Worm (Caenorhabditis elegans) whole organism, L4 larva: ENCODE measurements around the gene F44F4.15.

Experiments
- D1046.2 ChIP-seq: fragments of 200-800 bp; sonication (Bioruptor generic); IDR thresholded peaks from 2 replicates; pipeline ENCODE4 v1.3.6; 2022; ENCODE audit warnings: missing genetic modification characterization, missing compliant biosample characterization
- F10B5.3 ChIP-seq: sonication (generic microtip); optimal IDR thresholded peaks from 2 replicates; lab custom pipeline; 2016; ENCODE audit warnings: mild to moderate bottlenecking, missing genetic modification characterization, missing compliant biosample characterization
- F44E2.7 ChIP-seq: fragments of 200-800 bp; sonication (Bioruptor generic); IDR thresholded peaks from 2 replicates; pipeline ENCODE4 v2.1.2; 2022; ENCODE audit warnings: missing genetic modification characterization, missing compliant biosample characterization
- Y105C5A.15 ChIP-seq: fragments of 200-800 bp; sonication (Bioruptor generic); IDR thresholded peaks from 2 replicates; pipeline ENCODE4 v1.3.6; 2022; ENCODE audit warnings: missing genetic modification characterization, missing compliant biosample characterization
- Y48G9A.11 ChIP-seq: fragments of 200-800 bp; sonication (Bioruptor generic); IDR thresholded peaks from 2 replicates; pipeline ENCODE4 v1.3.6; 2022; ENCODE audit warnings: missing genetic modification reagents, missing genetic modification characterization, missing compliant biosample characterization
- Y5F2A.4 ChIP-seq: fragments of 200-800 bp; sonication (Bioruptor generic); optimal IDR thresholded peaks from 2 replicates; lab custom pipeline; 2018; ENCODE audit warnings: mild to moderate bottlenecking, missing genetic modification characterization, missing compliant biosample characterization
- ZK337.2 ChIP-seq: fragments of 200-800 bp; sonication (Bioruptor generic); IDR thresholded peaks from 2 replicates; pipeline ENCODE4 v1.3.6; 2022; ENCODE audit warnings: missing genetic modification reagents, missing genetic modification characterization, missing compliant biosample characterization
- aha-1 ChIP-seq: fragments of 150-350 bp; peaks from one replicate; lab custom pipeline; 2014; ENCODE audit warnings: missing biosample characterization, missing genetic modification characterization
- aly-2 ChIP-seq: sonication (generic microtip); optimal IDR thresholded peaks from 2 replicates; lab custom pipeline; 2018; ENCODE audit warnings: missing biosample characterization, missing genetic modification characterization
- ama-1 ChIP-seq: fragments of 150-350 bp; optimal IDR thresholded peaks from 2 replicates; lab custom pipeline; 2014; ENCODE audit warnings: inconsistent platforms, mixed read lengths
- ceh-20 ChIP-seq: fragments of 200-800 bp; sonication (Bioruptor generic); IDR thresholded peaks from 2 replicates; pipeline ENCODE4 v1.3.6; 2022; ENCODE audit warnings: missing genetic modification reagents, missing genetic modification characterization, missing compliant biosample characterization
- ceh-28 ChIP-seq: fragments of 150-350 bp; optimal IDR thresholded peaks from 2 replicates; lab custom pipeline; 2014; ENCODE audit warnings: missing biosample characterization, missing genetic modification reagents, missing genetic modification characterization
- ceh-32 ChIP-seq: sonication (generic microtip); optimal IDR thresholded peaks from 2 replicates; lab custom pipeline; 2016; ENCODE audit warnings: mild to moderate bottlenecking, missing genetic modification characterization, missing compliant biosample characterization; ENCODE audit not compliant: poor library complexity
- ceh-44 ChIP-seq: fragments of 200-800 bp; sonication (Bioruptor generic); IDR thresholded peaks from 2 replicates; pipeline ENCODE4 v1.3.6; 2022; ENCODE audit warnings: missing genetic modification reagents, missing genetic modification characterization, missing compliant biosample characterization
- ceh-62 ChIP-seq: sonication (generic microtip); optimal IDR thresholded peaks from 2 replicates; lab custom pipeline; 2017; ENCODE audit warnings: missing biosample characterization, missing genetic modification characterization
- ceh-82 ChIP-seq: sonication (generic microtip); optimal IDR thresholded peaks from 2 replicates; lab custom pipeline; 2017; ENCODE audit warnings: missing biosample characterization, missing genetic modification characterization
- cey-2 ChIP-seq: sonication (generic microtip); optimal IDR thresholded peaks from 3 replicates; lab custom pipeline; 2017; ENCODE audit warnings: missing genetic modification characterization, mild to moderate bottlenecking, missing compliant biosample characterization, antibody characterized with exemption, borderline replicate concordance; ENCODE audit not compliant: insufficient read depth
- daf-16 ChIP-seq, 3 experiments: sonication (generic microtip); optimal IDR thresholded peaks; 2 replicates each; lab custom pipeline; 2016 to 2017; ENCODE audit warnings: missing genetic modification characterization in 3 of 3, missing genetic modification reagents in 3 of 3, mild to moderate bottlenecking in 2 of 3, missing compliant biosample characterization in 2 of 3, missing biosample characterization in 1 of 3, moderate library complexity in 1 of 3
- dmd-6 ChIP-seq: fragments of 200-800 bp; sonication (Bioruptor generic); IDR thresholded peaks from 2 replicates; pipeline ENCODE4 v1.3.6; 2022; ENCODE audit warnings: missing genetic modification reagents, missing genetic modification characterization, missing compliant biosample characterization
- dmd-8 ChIP-seq: fragments of 200-800 bp; sonication (Bioruptor generic); IDR thresholded peaks from 2 replicates; pipeline ENCODE4 v1.3.6; 2022; ENCODE audit warnings: missing genetic modification characterization, missing compliant biosample characterization
- dpl-1 ChIP-seq: fragments of 150-350 bp; optimal IDR thresholded peaks from 2 replicates; lab custom pipeline; 2014; ENCODE audit warnings: missing biosample characterization, missing genetic modification reagents, missing genetic modification characterization
- fos-1 ChIP-seq: fragments of 150-350 bp; optimal IDR thresholded peaks from 2 replicates; lab custom pipeline; 2014; ENCODE audit warnings: missing biosample characterization, missing genetic modification characterization
- hif-1 ChIP-seq, 2 experiments: sonication (generic microtip); optimal IDR thresholded peaks; 2 replicates each; lab custom pipeline; 2016 to 2017; ENCODE audit warnings: missing compliant biosample characterization in 2 of 2, missing genetic modification characterization in 2 of 2, missing genetic modification reagents in 2 of 2, missing genotype in 2 of 2, mild to moderate bottlenecking in 1 of 2
- hmg-1.1 ChIP-seq: fragments of 200-800 bp; sonication (Bioruptor generic); IDR thresholded peaks from 2 replicates; pipeline ENCODE4 v1.3.6; 2022; ENCODE audit warnings: missing genetic modification reagents, missing genetic modification characterization, missing compliant biosample characterization
- jun-1 ChIP-seq: fragments of 150-350 bp; optimal IDR thresholded peaks from 2 replicates; lab custom pipeline; 2014; ENCODE audit warnings: missing biosample characterization, missing genetic modification reagents, missing genetic modification characterization
- lin-1 ChIP-seq: fragments of 200-800 bp; sonication (Bioruptor generic); IDR thresholded peaks from 2 replicates; pipeline ENCODE4 v1.3.6; 2022; ENCODE audit warnings: missing genetic modification reagents, missing genetic modification characterization, missing compliant biosample characterization
- lin-38 ChIP-seq: fragments of 200-800 bp; sonication (Bioruptor generic); IDR thresholded peaks from 2 replicates; pipeline ENCODE4 v1.3.6; 2022; ENCODE audit warnings: missing genetic modification reagents, missing genetic modification characterization, missing compliant biosample characterization
- lsy-2 ChIP-seq, 2 experiments: fragments of 150-350 bp in 1 of 2; sonication (generic microtip) in 1 of 2; optimal IDR thresholded peaks; 2 replicates each; lab custom pipeline; 2014 to 2017; ENCODE audit warnings: missing biosample characterization in 2 of 2, missing genetic modification characterization in 2 of 2
- madf-9 ChIP-seq: fragments of 200-800 bp; sonication (Bioruptor generic); conservative IDR thresholded peaks from 2 replicates; pipeline ENCODE4 v1.3.6; 2022; ENCODE audit warnings: missing genetic modification reagents, missing genetic modification characterization, missing compliant biosample characterization
- mdl-1 ChIP-seq, 2 experiments: fragments of 150-350 bp in 1 of 2; sonication (generic microtip) in 1 of 2; optimal IDR thresholded peaks; 2 replicates each; lab custom pipeline; 2014 to 2017; ENCODE audit warnings: missing biosample characterization in 2 of 2, missing genetic modification characterization in 2 of 2
- mxl-2 ChIP-seq: fragments of 200-800 bp; sonication (Bioruptor generic); conservative IDR thresholded peaks from 2 replicates; pipeline ENCODE4 v1.3.6; 2022; ENCODE audit warnings: missing genetic modification reagents, missing genetic modification characterization, missing compliant biosample characterization
- nhr-111 ChIP-seq: fragments of 200-800 bp; sonication (Bioruptor generic); optimal IDR thresholded peaks from 2 replicates; lab custom pipeline; 2018; ENCODE audit warnings: mild to moderate bottlenecking, missing genetic modification characterization, missing compliant biosample characterization
- nhr-25 ChIP-seq: sonication (generic microtip); optimal IDR thresholded peaks from 2 replicates; lab custom pipeline; 2017; ENCODE audit warnings: missing genetic modification characterization, mild to moderate bottlenecking, missing compliant biosample characterization, antibody characterized with exemption, moderate library complexity, borderline replicate concordance; ENCODE audit not compliant: insufficient read depth
- nhr-41 ChIP-seq: fragments of 200-800 bp; sonication (Bioruptor generic); IDR thresholded peaks from 2 replicates; pipeline ENCODE4 v1.3.6; 2022; ENCODE audit warnings: missing genetic modification reagents, missing genetic modification characterization, missing compliant biosample characterization
- nhr-42 ChIP-seq: fragments of 200-800 bp; sonication (Bioruptor generic); IDR thresholded peaks from 2 replicates; pipeline ENCODE4 v1.3.6; 2022; ENCODE audit warnings: missing genetic modification characterization, missing compliant biosample characterization
- nhr-6 ChIP-seq: fragments of 150-350 bp; optimal IDR thresholded peaks from 2 replicates; lab custom pipeline; 2014; ENCODE audit warnings: missing biosample characterization, missing genetic modification characterization
- nhr-76 ChIP-seq: fragments of 150-350 bp; optimal IDR thresholded peaks from 2 replicates; lab custom pipeline; 2014; ENCODE audit warnings: missing biosample characterization, missing genetic modification characterization
- pha-4 ChIP-seq, 2 experiments: fragments of 150-350 bp in 1 of 2; fragments of 200-800 bp in 1 of 2; sonication (Bioruptor generic) in 1 of 2; IDR thresholded peaks in 1 of 2; optimal IDR thresholded peaks in 1 of 2; 2 replicates each; pipeline versions ENCODE4 v1.3.6 to Lab custom; 2014 to 2022; ENCODE audit warnings: missing genetic modification characterization in 2 of 2, missing genetic modification reagents in 2 of 2, missing biosample characterization in 1 of 2, missing compliant biosample characterization in 1 of 2
- php-3 ChIP-seq: fragments of 200-800 bp; sonication (Bioruptor generic); IDR thresholded peaks from 2 replicates; pipeline ENCODE4 v1.3.6; 2022; ENCODE audit warnings: missing genetic modification reagents, missing genetic modification characterization, missing compliant biosample characterization
- sdz-12 ChIP-seq: fragments of 200-800 bp; sonication (Bioruptor generic); optimal IDR thresholded peaks from 2 replicates; lab custom pipeline; 2018; ENCODE audit warnings: mild to moderate bottlenecking, missing genetic modification characterization, missing compliant biosample characterization
- skn-1 ChIP-seq: fragments of 150-350 bp; optimal IDR thresholded peaks from 2 replicates; lab custom pipeline; 2014; ENCODE audit warnings: missing biosample characterization, missing genetic modification characterization
- snpc-4 ChIP-seq: fragments of 150-350 bp; optimal IDR thresholded peaks from 2 replicates; lab custom pipeline; 2014; ENCODE audit warnings: missing biosample characterization, missing genetic modification characterization
- spr-1 ChIP-seq: sonication (generic microtip); optimal IDR thresholded peaks from 2 replicates; lab custom pipeline; 2016; ENCODE audit warnings: mild to moderate bottlenecking, missing genetic modification characterization, missing compliant biosample characterization
- tag-97 ChIP-seq: fragments of 200-800 bp; sonication (Bioruptor generic); IDR thresholded peaks from 2 replicates; pipeline ENCODE4 v1.3.6; 2022; ENCODE audit warnings: missing genetic modification characterization, missing compliant biosample characterization
- tra-1 ChIP-seq: fragments of 200-800 bp; sonication (Bioruptor generic); IDR thresholded peaks from 2 replicates; pipeline ENCODE4 v1.3.6; 2022; ENCODE audit warnings: missing genetic modification reagents, missing genetic modification characterization, missing compliant biosample characterization
- unc-130 ChIP-seq: sonication (generic microtip); optimal IDR thresholded peaks from 2 replicates; lab custom pipeline; 2016; ENCODE audit warnings: missing genetic modification reagents, missing genetic modification characterization, missing compliant biosample characterization
- zfp-2 ChIP-seq: sonication (generic microtip); optimal IDR thresholded peaks from 2 replicates; lab custom pipeline; 2016; ENCODE audit warnings: mild to moderate bottlenecking, missing genetic modification characterization, missing compliant biosample characterization
- ztf-7 ChIP-seq: fragments of 150-350 bp; optimal IDR thresholded peaks from 2 replicates; lab custom pipeline; 2014; ENCODE audit warnings: missing biosample characterization, missing genetic modification characterization

Gene F44F4.15

DNA sequence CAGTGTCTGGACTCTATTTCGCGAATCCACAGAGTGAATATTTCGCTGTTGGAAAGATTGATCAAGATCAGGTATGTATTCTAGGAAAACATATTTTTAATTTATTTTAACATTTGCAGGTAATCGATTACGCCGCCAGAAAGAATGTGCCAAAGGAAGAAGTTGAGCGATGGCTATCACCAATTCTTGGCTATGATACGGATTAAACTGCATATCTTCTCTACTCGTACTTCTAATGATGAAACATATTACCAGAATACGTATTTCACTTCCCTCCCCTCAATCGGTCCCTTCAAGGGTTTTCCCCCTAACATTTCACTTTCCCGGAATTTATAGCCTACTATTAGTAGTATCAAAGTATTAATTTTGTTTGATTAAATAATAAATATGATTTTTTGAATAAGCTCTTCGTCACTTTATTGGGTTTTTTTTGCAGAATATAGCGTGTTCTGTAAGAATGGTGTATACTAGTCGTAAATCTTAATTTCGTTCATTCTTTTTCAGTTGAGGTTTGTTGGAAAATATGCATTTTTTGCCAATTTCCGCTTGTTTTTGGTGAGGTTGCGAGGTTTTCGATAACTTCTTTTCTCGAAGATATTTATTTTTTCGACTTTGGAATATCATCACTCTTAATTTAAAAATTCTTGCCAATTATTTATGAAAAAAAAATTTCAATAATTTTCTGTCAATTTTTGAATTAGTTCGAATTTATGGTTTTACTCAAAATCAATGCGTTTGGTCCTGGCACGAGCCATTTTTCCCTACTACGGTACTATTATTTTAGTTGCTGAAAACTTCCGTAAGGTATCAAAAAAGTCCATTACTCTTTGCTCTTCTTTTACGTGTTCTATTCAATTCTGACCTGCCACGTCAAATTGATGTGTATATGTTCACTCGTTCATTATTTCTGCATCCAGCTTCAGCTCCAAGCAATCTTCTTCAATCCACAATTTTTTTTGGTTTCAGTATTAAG, 16.5 kb downstream of the F44F4.15 start:
- TF ChIP-seq jun-1 (tag; lab: Kevin White, UChicago) (no peak), dpl-1 (no peak), tag-97 (GFP tag; lab: Robert Waterston, UW) (no peak), unc-130 (GFP tag; lab: Kevin White, UChicago) (no peak), ceh-32 (no peak), nhr-42 (GFP tag; lab: Robert Waterston, UW) (no peak), D1046.2 (GFP tag; lab: Robert Waterston, UW) (no peak), ceh-28 (no peak), aha-1 (peak; percentile 95), fos-1 (no peak), Y5F2A.4 (GFP tag; lab: Kevin White, UChicago) (no peak), lin-38 (peak; percentile 33; the same call in 1 of the 2 replicates), dmd-6 (GFP tag; lab: Robert Waterston, UW) (peak; percentile 13; the same call in 1 of the 2 replicates), skn-1 (no peak), ceh-82 (tag; lab: Kevin White, UChicago) (no peak), tra-1 (GFP tag; lab: Robert Waterston, UW) (no peak), Y48G9A.11 (no peak), hif-1 (tag; optimal IDR thresholded peaks at IDR 0.05; lab: Kevin White, UChicago) (peak in 1 of 2 experiments; percentile 22), dmd-8 (GFP tag; lab: Robert Waterston, UW) (no peak), hmg-1.1 (no peak), ceh-20 (GFP tag; lab: Robert Waterston, UW) (0 out of 2 replicates have a peak, but pooled peaks have one; percentile 7), nhr-76 (tag; lab: Kevin White, UChicago) (no peak), zfp-2 (tag; lab: Kevin White, UChicago) (no peak), nhr-25 (tag; lab: Kevin White, UChicago) (no peak), ceh-44 (GFP tag; lab: Robert Waterston, UW) (no peak), nhr-111 (GFP tag; lab: Kevin White, UChicago) (peak; percentile 5), snpc-4 (tag; lab: Kevin White, UChicago) (no peak), F44E2.7 (GFP tag; lab: Robert Waterston, UW) (0 out of 2 replicates have a peak, but pooled peaks have one; percentile 62), nhr-41 (GFP tag; lab: Robert Waterston, UW) (no peak), aly-2 (tag; lab: Kevin White, UChicago) (no peak), nhr-6 (no peak), Y105C5A.15 (GFP tag; lab: Robert Waterston, UW) (no peak), spr-1 (no peak), lsy-2 (tag; optimal IDR thresholded peaks at IDR 0.05; lab: Kevin White, UChicago) (no peak), madf-9 (GFP tag; lab: Robert Waterston, UW) (no peak), daf-16 (GFP tag; optimal IDR thresholded peaks at IDR 0.05; lab: Kevin White, UChicago) (no peak), daf-16 (tag; optimal IDR thresholded peaks at IDR 0.05; lab: Kevin White, UChicago) (no peak), ztf-7 (tag; lab: Kevin White, UChicago) (no peak), ceh-62 (no peak), php-3 (GFP tag; lab: Robert Waterston, UW) (peak; percentile 35; the same call in 1 of the 2 replicates), lin-1 (GFP tag; lab: Robert Waterston, UW) (no peak), ama-1 (lab: Kevin White, UChicago) (peak; percentile 62), F10B5.3 (tag; lab: Kevin White, UChicago) (no peak), cey-2 (tag; lab: Kevin White, UChicago) (no peak), ZK337.2 (GFP tag; lab: Robert Waterston, UW) (no peak), pha-4 (GFP tag; IDR thresholded peaks at IDR 0.05; lab: Robert Waterston, UW) (no peak; the same call in 1 of the 2 replicates), pha-4 (tag; optimal IDR thresholded peaks at IDR 0.05; lab: Kevin White, UChicago) (no peak), mxl-2 (GFP tag; lab: Robert Waterston, UW) (no peak), sdz-12 (GFP tag; lab: Kevin White, UChicago) (no peak), mdl-1 (tag; optimal IDR thresholded peaks at IDR 0.05; lab: Kevin White, UChicago) (no peak)
